Fruit fly (Drosophila melanogaster): Measurements from ENCODE around the gene Irk2.

Irk2 gene

DNA sequence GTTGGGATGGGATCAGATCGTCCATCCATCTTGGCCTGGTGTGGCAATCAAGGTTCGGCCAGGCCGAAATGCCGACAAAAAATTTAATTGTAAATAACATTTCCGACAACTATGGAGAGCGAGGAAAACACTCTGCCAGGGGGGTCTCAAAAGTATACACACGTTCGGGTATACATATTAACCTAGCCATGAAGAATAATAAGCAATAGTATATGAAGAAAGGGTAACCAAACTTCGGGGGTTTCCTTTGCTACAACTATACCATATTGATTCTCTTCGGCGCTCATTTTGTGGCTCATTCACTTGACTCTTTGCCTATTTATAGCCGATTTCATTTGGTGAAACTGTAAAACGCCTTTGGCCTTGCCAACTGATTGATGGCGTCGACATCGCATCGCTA, 22.0 kb downstream of the Irk2 start:
- no peak for TF ChIP-seq noc (tag; optimal IDR thresholded peaks at IDR 0.05)

DNA sequence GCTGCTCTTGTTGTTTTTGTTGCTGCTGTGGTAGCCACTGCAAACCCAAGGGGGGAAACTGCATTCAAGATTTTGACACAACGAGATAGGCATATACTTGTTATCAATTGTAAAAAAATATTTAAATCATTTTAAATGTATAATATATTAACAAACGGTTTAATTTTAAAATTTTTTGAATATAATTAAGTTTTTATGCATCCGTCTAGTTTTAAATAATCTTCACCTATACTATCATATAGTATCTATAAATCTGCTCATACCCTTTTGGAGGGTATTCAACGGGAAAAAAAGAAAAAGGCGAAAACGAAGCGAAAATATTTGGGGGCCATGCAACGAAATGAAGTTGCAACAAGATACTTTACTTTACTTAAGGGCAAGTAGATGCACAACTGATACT, 22.8 kb downstream of the Irk2 start:
- no peak for TF ChIP-seq noc (tag; optimal IDR thresholded peaks at IDR 0.05)

dm6 chr3R:23487201-23487600, 32.0 kb downstream of the Irk2 start, which contains the start of gene Ir94h:
Ir94h (plus strand) TSS chr3R:23487501.
- TF ChIP-seq noc (tag; optimal IDR thresholded peaks at IDR 0.05) = no peak

DNA sequence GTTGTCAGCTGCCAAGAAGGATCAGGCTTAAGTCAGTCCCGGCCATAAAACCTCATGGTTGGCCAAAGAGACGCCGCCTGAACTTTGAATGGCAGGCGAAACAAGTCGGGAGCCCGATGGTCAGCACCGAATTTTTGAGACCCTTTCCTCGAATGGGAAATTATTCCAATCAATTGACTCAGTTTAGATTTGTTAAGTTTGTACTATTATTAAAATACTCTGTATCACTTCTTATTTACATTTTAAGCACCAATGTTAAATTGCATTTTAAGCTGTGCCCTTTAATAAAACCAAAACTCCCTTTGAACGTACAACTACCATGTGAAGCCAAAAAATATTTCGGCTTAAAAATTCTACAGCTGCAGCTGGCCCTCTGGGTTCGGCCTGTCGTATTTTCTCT, 32.5 kb downstream of the Irk2 start:
- no peak for TF ChIP-seq noc (tag; optimal IDR thresholded peaks at IDR 0.05)

DNA sequence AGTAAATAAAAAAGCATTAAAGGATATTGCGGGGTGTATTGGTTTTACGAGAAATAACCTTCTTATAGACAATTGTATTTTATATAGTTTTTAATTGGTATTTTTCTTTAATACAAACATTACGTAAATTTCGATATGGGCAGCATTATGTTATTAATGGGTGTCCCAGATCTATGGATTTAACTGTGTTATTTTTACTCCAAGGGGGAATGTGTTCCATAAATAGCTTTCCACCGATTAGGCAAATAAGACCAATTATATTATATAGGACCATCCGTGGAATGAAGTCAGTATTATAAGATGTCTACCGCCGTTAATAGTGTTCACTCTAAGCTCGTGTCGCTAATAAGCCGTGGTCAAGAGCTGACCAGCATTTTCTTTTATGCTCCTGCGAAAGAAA, 35.7 kb downstream of the Irk2 start, which contains the start of gene Ir94g:
Ir94g (plus strand) TSS at position 301 of the 400 bp plus-strand sequence.
- TF ChIP-seq noc (tag; optimal IDR thresholded peaks at IDR 0.05) = no peak

dm6 chr3R:23481249-23481915, 37.9 kb downstream of the Irk2 start, which contains the start of gene Ir94f:
Ir94f (plus strand) TSS chr3R:23481865.
- no peak for TF ChIP-seq noc (tag; optimal IDR thresholded peaks at IDR 0.05)

- TF ChIP-seq noc (tag; optimal IDR thresholded peaks at IDR 0.05) = no peak
Observed at dm6 chr3R:23476085-23476484, 43.2 kb downstream of the Irk2 start.

- TF ChIP-seq noc (tag; optimal IDR thresholded peaks at IDR 0.05) = no peak
Observed at dm6 chr3R:23472011-23472958, 47.0 kb downstream of the Irk2 start, which contains the start of gene CG4374. CG4374 (minus strand) TSS chr3R:23472278.
